Worm (Caenorhabditis elegans) whole organism, young adult: ENCODE results near the gene C04G2.10.

ENCODE experiments used
- aptf-2 ChIP-seq: fragments of 200-800 bp; sonication (Bioruptor generic); conservative IDR thresholded peaks from 2 replicates; pipeline ENCODE4 v1.3.6; 2022; ENCODE audit warnings: missing genetic modification reagents, missing genetic modification characterization, missing compliant biosample characterization
- him-1 ChIP-seq: sonication (generic microtip); optimal IDR thresholded peaks from 2 replicates; lab custom pipeline; 2016; ENCODE audit warnings: missing genotype, missing genetic modification reagents, missing genetic modification characterization, missing compliant biosample characterization
- hlh-26 ChIP-seq: fragments of 200-800 bp; sonication (Bioruptor generic); conservative IDR thresholded peaks from 2 replicates; pipeline ENCODE4 v1.3.6; 2022; ENCODE audit warnings: missing genetic modification reagents, missing genetic modification characterization, missing compliant biosample characterization
- hmg-1.2 ChIP-seq: fragments of 200-800 bp; sonication (Bioruptor generic); IDR thresholded peaks from 2 replicates; pipeline ENCODE4 v1.3.6; 2022; ENCODE audit warnings: missing genetic modification reagents, missing genetic modification characterization, missing compliant biosample characterization
- madf-6 ChIP-seq: fragments of 200-800 bp; sonication (Bioruptor generic); IDR thresholded peaks from 2 replicates; pipeline ENCODE4 v1.3.6; 2022; ENCODE audit warnings: missing genetic modification reagents, missing genetic modification characterization, missing compliant biosample characterization
- nhr-90 ChIP-seq: sonication (generic microtip); optimal IDR thresholded peaks from 2 replicates; lab custom pipeline; 2016; ENCODE audit warnings: missing genotype, mild to moderate bottlenecking, missing genetic modification characterization, missing compliant biosample characterization
- snpc-4 ChIP-seq, 5 experiments: fragments of 150-350 bp in 1 of 5; sonication (generic microtip) in 4 of 5; optimal IDR thresholded peaks; 2 replicates each; lab custom pipeline; 2014 to 2018; ENCODE audit warnings: missing genetic modification characterization in 5 of 5, missing biosample characterization in 3 of 5, antibody characterized with exemption in 2 of 5, mild to moderate bottlenecking in 2 of 5, missing compliant biosample characterization in 2 of 5, missing genotype in 2 of 5, moderate library complexity in 2 of 5, missing genetic modification reagents in 1 of 5

Gene C04G2.10

DNA sequence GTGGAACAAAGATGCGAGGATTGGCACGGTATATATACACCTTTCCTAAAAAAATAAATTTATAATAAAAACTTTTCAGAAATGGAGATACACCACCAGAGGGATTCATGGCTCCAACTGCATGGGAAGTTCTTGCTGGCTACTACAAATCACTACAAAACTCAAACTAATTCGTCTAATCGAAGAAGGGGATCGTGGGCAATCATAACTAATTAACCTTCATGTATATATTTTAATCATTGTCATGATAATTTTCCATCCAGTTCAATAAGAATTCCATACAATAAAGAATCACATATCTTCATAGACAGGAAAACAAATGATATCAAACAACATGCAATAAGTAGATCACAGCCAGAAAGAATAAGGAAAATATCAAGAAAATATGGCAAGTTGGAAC is 48.8 kb downstream of the C04G2.10 start:
- TF ChIP-seq snpc-4 (GFP tag; optimal IDR thresholded peaks at IDR 0.05; lab: Kevin White, UChicago) (no peak), snpc-4 (tag; optimal IDR thresholded peaks at IDR 0.05; lab: Kevin White, UChicago) (peak in 1 of 4 experiments; percentile 0), hmg-1.2 (GFP tag; lab: Robert Waterston, UW) (peak; percentile 6; the same call in 1 of the 2 replicates), madf-6 (GFP tag; lab: Robert Waterston, UW) (peak; percentile 27; the same call in 1 of the 2 replicates), aptf-2 (GFP tag; lab: Robert Waterston, UW) (no peak), nhr-90 (tag; lab: Kevin White, UChicago) (no peak), hlh-26 (GFP tag; lab: Robert Waterston, UW) (no peak), him-1 (tag; lab: Kevin White, UChicago) (peak; percentile 93)
